Worm (Caenorhabditis elegans) whole organism, midembryonic: Measurements from ENCODE around the gene F36D4.5.

Experiments
- cog-1 ChIP-seq: sonication (generic microtip); optimal IDR thresholded peaks from 2 replicates; lab custom pipeline; 2016; ENCODE audit warnings: missing genetic modification characterization, missing compliant biosample characterization
- flt-1 ChIP-seq: fragments of 200-800 bp; sonication (Bioruptor generic); IDR thresholded peaks from 2 replicates; pipeline ENCODE4 v1.3.6; 2022; ENCODE audit warnings: missing genetic modification characterization, missing compliant biosample characterization

DNA sequence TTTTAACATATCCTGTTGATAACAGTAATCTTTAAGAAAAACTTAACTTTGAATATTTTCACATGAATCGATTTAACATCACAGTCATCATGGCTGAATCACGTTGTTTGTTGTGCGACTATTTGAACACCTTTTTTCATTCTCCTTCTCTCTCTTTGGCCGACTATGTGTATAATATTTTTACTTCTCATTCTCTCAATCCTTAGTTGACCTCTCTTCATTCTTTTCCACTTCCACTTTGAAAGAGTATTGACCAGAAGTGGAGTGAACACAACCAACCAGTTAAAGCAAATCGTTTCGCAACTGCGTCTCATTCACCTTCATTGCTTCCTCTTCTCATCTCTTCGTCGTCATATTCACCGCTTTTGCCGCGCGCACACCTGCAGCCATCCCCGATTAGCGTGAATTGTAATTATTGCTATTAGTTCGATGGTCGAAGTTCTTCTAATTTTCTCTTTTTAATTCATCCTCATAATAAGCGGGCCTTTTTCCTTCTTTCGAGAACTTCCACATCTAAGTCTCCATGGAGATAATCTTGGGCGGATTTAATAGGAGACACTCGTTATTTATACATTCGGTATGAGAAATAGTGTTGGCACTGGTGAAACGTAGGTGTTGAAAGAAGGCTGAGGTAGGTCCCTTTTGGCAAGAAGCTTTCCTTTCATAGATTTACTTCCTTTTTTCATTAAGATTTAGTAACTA, 30.5 kb downstream of the F36D4.5 start:
- TF ChIP-seq flt-1 (no peak), cog-1 (tag; lab: Kevin White, UChicago) (no peak)
